Fruit fly (Drosophila melanogaster): ENCODE measurements around the gene rsh.

The rsh gene

DNA sequence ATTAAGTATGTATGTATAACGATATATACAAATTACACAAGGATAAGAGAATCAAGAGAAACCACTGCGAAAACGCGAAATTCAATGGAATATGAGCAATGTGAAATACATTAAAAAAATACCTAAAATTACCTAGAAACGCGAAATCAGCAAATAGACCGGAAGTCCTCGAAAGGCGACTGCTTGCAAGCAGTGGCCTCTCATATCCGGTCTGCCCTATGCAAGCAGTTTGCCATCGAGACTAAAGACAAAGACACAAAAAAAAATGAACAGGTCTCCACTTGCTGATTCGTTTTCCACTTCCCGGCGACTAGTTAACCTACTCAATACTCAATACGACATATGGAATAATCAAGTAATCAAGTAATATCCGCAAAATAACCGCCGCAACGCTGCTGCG is 40.7 kb upstream of the rsh start (continued):
- TF ChIP-seq CG11504 (tag; optimal IDR thresholded peaks at IDR 0.05), result peak; percentile 10
- TF ChIP-seq gfzf (GFP tag; optimal IDR thresholded peaks at IDR 0.05), result no peak
- TF ChIP-seq CG3838 (GFP tag; optimal IDR thresholded peaks at IDR 0.05), result no peak
- no peak for TF ChIP-seq CG14667 (GFP tag; IDR thresholded peaks at IDR 0.05)
- no peak for TF ChIP-seq Usf (GFP tag; optimal IDR thresholded peaks at IDR 0.05)
- TF ChIP-seq ara (GFP tag; IDR thresholded peaks at IDR 0.05), result peak; percentile 27; the same call in 1 of the 2 replicates
- TF ChIP-seq CG9437 (GFP tag; optimal IDR thresholded peaks at IDR 0.05), result peak; percentile 5
- TF ChIP-seq CG4328 (GFP tag; optimal IDR thresholded peaks at IDR 0.05), result peak; percentile 45
- TF ChIP-seq pfk (GFP tag; optimal IDR thresholded peaks at IDR 0.05), result peak; percentile 37
- TF ChIP-seq otp (GFP tag; IDR thresholded peaks at IDR 0.05), result no peak
- TF ChIP-seq Hmr (GFP tag; optimal IDR thresholded peaks at IDR 0.05), result peak; percentile 51
- TF ChIP-seq sna (GFP tag; IDR thresholded peaks at IDR 0.05; ENCODE audit: partially characterized antibody), result no peak
- TF ChIP-seq tap (tag; optimal IDR thresholded peaks at IDR 0.05), result no peak
- TF ChIP-seq CG13624 (GFP tag; optimal IDR thresholded peaks at IDR 0.05), result no peak
- 0 out of 2 replicates have a peak, but pooled peaks have one; percentile 24 for TF ChIP-seq Nf-YA (GFP tag; IDR thresholded peaks at IDR 0.05)
- TF ChIP-seq CG17612 (GFP tag; IDR thresholded peaks at IDR 0.05), result no peak
- TF ChIP-seq Fer1 (GFP tag; optimal IDR thresholded peaks at IDR 0.05), result peak; percentile 41
- TF ChIP-seq br (optimal IDR thresholded peaks at IDR 0.05), result no peak
- TF ChIP-seq schlank (tag; optimal IDR thresholded peaks at IDR 0.05), result no peak
- peak; percentile 17 for TF ChIP-seq odd (GFP tag; optimal IDR thresholded peaks at IDR 0.05)
- TF ChIP-seq CG2116 (GFP tag; optimal IDR thresholded peaks at IDR 0.05), result peak; percentile 5
- TF ChIP-seq CG1529 (GFP tag; optimal IDR thresholded peaks at IDR 0.05), result peak; percentile 9
- no peak for TF ChIP-seq CG3407 (GFP tag; optimal IDR thresholded peaks at IDR 0.05)
- no peak for TF ChIP-seq CG3847 (GFP tag; IDR thresholded peaks at IDR 0.05)
- peak; percentile 4 for TF ChIP-seq CG8388 (GFP tag; optimal IDR thresholded peaks at IDR 0.05)
- TF ChIP-seq HLHmδ (GFP tag; optimal IDR thresholded peaks at IDR 0.05), result peak; percentile 47
- no peak for TF ChIP-seq Doc3 (GFP tag; IDR thresholded peaks at IDR 0.05; ENCODE audit: partially characterized antibody)
- TF ChIP-seq wek (GFP tag; optimal IDR thresholded peaks at IDR 0.05), result no peak
- no peak for TF ChIP-seq ind (GFP tag; optimal IDR thresholded peaks at IDR 0.05)
- no peak for TF ChIP-seq CG11560 (tag; IDR thresholded peaks at IDR 0.05)
- peak; percentile 34 for TF ChIP-seq CG13296 (GFP tag; optimal IDR thresholded peaks at IDR 0.05)
- TF ChIP-seq CG17568 (GFP tag; optimal IDR thresholded peaks at IDR 0.05), result peak; percentile 4
- no peak for TF ChIP-seq CG9215 (GFP tag; IDR thresholded peaks at IDR 0.05)
- TF ChIP-seq bcd (GFP tag; optimal IDR thresholded peaks at IDR 0.05), result peak; percentile 17
- TF ChIP-seq sc (optimal IDR thresholded peaks at IDR 0.05), result no peak
- TF ChIP-seq sc (GFP tag; optimal IDR thresholded peaks at IDR 0.05), result no peak
- no peak for TF ChIP-seq Eip74EF (GFP tag; optimal IDR thresholded peaks at IDR 0.05)
- TF ChIP-seq CG6854 (GFP tag; optimal IDR thresholded peaks at IDR 0.05), result peak; percentile 15
- TF ChIP-seq CG17328 (GFP tag; IDR thresholded peaks at IDR 0.05), result peak; percentile 50
- no peak for TF ChIP-seq zfh2 (GFP tag; optimal IDR thresholded peaks at IDR 0.05)
- no peak for TF ChIP-seq Jarid2 (GFP tag; optimal IDR thresholded peaks at IDR 0.05)
- no peak for TF ChIP-seq CG4404 (GFP tag; IDR thresholded peaks at IDR 0.05)
- peak; percentile 2 for TF ChIP-seq nmo (GFP tag; optimal IDR thresholded peaks at IDR 0.05)
- no peak for TF ChIP-seq D (optimal IDR thresholded peaks at IDR 0.05)
- peak; percentile 35 for TF ChIP-seq D (GFP tag; optimal IDR thresholded peaks at IDR 0.05)
- peak; percentile 17 for TF ChIP-seq CG30431 (GFP tag; optimal IDR thresholded peaks at IDR 0.05)
- no peak for TF ChIP-seq wdn (GFP tag; IDR thresholded peaks at IDR 0.05)
- TF ChIP-seq CG7357 (GFP tag; IDR thresholded peaks at IDR 0.05), result no peak
- TF ChIP-seq dpn (GFP tag; optimal IDR thresholded peaks at IDR 0.05), result no peak
- TF ChIP-seq CG8290 (GFP tag; optimal IDR thresholded peaks at IDR 0.05), result no peak
- TF ChIP-seq CG8290 (tag; optimal IDR thresholded peaks at IDR 0.05), result peak in 1 of 2 experiments; percentile 60
- no peak for TF ChIP-seq gt (GFP tag; IDR thresholded peaks at IDR 0.05)
- TF ChIP-seq NFAT (GFP tag; IDR thresholded peaks at IDR 0.05), result no peak
